Worm (Caenorhabditis elegans) whole organism, L4 larva: ENCODE data around the gene his-38.

Experiments
- D1046.2 ChIP-seq: fragments of 200-800 bp; sonication (Bioruptor generic); IDR thresholded peaks from 2 replicates; pipeline ENCODE4 v1.3.6; 2022; ENCODE audit warnings: missing genetic modification characterization, missing compliant biosample characterization
- F26F4.8 ChIP-seq: fragments of 200-800 bp; sonication (Bioruptor generic); conservative IDR thresholded peaks from 2 replicates; pipeline ENCODE4 v1.3.6; 2022; ENCODE audit warnings: missing genetic modification characterization, missing compliant biosample characterization
- F49E8.2 ChIP-seq: sonication (generic microtip); optimal IDR thresholded peaks from 2 replicates; lab custom pipeline; 2016; ENCODE audit warnings: missing compliant biosample characterization, mild to moderate bottlenecking, missing genetic modification characterization, borderline replicate concordance
- T26A8.4 ChIP-seq: fragments of 200-800 bp; sonication (Bioruptor generic); IDR thresholded peaks from 2 replicates; pipeline ENCODE4 v1.3.6; 2022; ENCODE audit warnings: missing genetic modification characterization, missing compliant biosample characterization
- Y48G9A.11 ChIP-seq: fragments of 200-800 bp; sonication (Bioruptor generic); IDR thresholded peaks from 2 replicates; pipeline ENCODE4 v1.3.6; 2022; ENCODE audit warnings: missing genetic modification reagents, missing genetic modification characterization, missing compliant biosample characterization
- Y5F2A.4 ChIP-seq: fragments of 200-800 bp; sonication (Bioruptor generic); optimal IDR thresholded peaks from 2 replicates; lab custom pipeline; 2018; ENCODE audit warnings: mild to moderate bottlenecking, missing genetic modification characterization, missing compliant biosample characterization
- ZK337.2 ChIP-seq: fragments of 200-800 bp; sonication (Bioruptor generic); IDR thresholded peaks from 2 replicates; pipeline ENCODE4 v1.3.6; 2022; ENCODE audit warnings: missing genetic modification reagents, missing genetic modification characterization, missing compliant biosample characterization
- ZK546.5 ChIP-seq, 2 experiments: sonication (generic microtip); optimal IDR thresholded peaks; 2 replicates each; lab custom pipeline; 2017; ENCODE audit warnings: missing biosample characterization in 2 of 2, missing genetic modification characterization in 2 of 2
- aha-1 ChIP-seq: fragments of 150-350 bp; peaks from one replicate; lab custom pipeline; 2014; ENCODE audit warnings: missing biosample characterization, missing genetic modification characterization
- ama-1 ChIP-seq: fragments of 150-350 bp; optimal IDR thresholded peaks from 2 replicates; lab custom pipeline; 2014; ENCODE audit warnings: inconsistent platforms, mixed read lengths
- arid-1 ChIP-seq: fragments of 200-800 bp; sonication (Bioruptor generic); conservative IDR thresholded peaks from 2 replicates; pipeline ENCODE4 v1.3.6; 2022; ENCODE audit warnings: missing genetic modification reagents, missing genetic modification characterization, missing compliant biosample characterization
- ceh-20 ChIP-seq: fragments of 200-800 bp; sonication (Bioruptor generic); IDR thresholded peaks from 2 replicates; pipeline ENCODE4 v1.3.6; 2022; ENCODE audit warnings: missing genetic modification reagents, missing genetic modification characterization, missing compliant biosample characterization
- ceh-44 ChIP-seq: fragments of 200-800 bp; sonication (Bioruptor generic); IDR thresholded peaks from 2 replicates; pipeline ENCODE4 v1.3.6; 2022; ENCODE audit warnings: missing genetic modification reagents, missing genetic modification characterization, missing compliant biosample characterization
- daf-12 ChIP-seq: fragments of 150-350 bp; optimal IDR thresholded peaks from 2 replicates; lab custom pipeline; 2014; ENCODE audit warnings: missing biosample characterization, missing genetic modification reagents, missing genetic modification characterization
- daf-16 ChIP-seq, 3 experiments: sonication (generic microtip); optimal IDR thresholded peaks; 2 replicates each; lab custom pipeline; 2016 to 2017; ENCODE audit warnings: missing genetic modification characterization in 3 of 3, missing genetic modification reagents in 3 of 3, mild to moderate bottlenecking in 2 of 3, missing compliant biosample characterization in 2 of 3, missing biosample characterization in 1 of 3, moderate library complexity in 1 of 3
- daf-19 ChIP-seq: fragments of 200-800 bp; sonication (Bioruptor generic); conservative IDR thresholded peaks from 2 replicates; pipeline ENCODE4 v1.3.6; 2022; ENCODE audit warnings: missing genetic modification characterization, missing compliant biosample characterization
- egl-43 ChIP-seq: fragments of 200-800 bp; sonication (Bioruptor generic); IDR thresholded peaks from 2 replicates; pipeline ENCODE4 v1.3.6; 2022; ENCODE audit warnings: missing genetic modification reagents, missing genetic modification characterization, missing compliant biosample characterization
- hmg-1.1 ChIP-seq: fragments of 200-800 bp; sonication (Bioruptor generic); IDR thresholded peaks from 2 replicates; pipeline ENCODE4 v1.3.6; 2022; ENCODE audit warnings: missing genetic modification reagents, missing genetic modification characterization, missing compliant biosample characterization
- lim-7 ChIP-seq: fragments of 200-800 bp; sonication (Bioruptor generic); IDR thresholded peaks from 2 replicates; pipeline ENCODE4 v1.3.6; 2022; ENCODE audit warnings: missing genetic modification characterization, missing compliant biosample characterization
- lin-13 ChIP-seq: fragments of 150-350 bp; optimal IDR thresholded peaks from 2 replicates; lab custom pipeline; 2014; ENCODE audit warnings: missing biosample characterization, missing genetic modification reagents, missing genetic modification characterization
- lin-15B ChIP-seq: fragments of 150-350 bp; sonication (generic microtip); optimal IDR thresholded peaks from 3 replicates; lab custom pipeline; 2014; ENCODE audit warnings: missing biosample characterization, missing genetic modification characterization
- lin-38 ChIP-seq: fragments of 200-800 bp; sonication (Bioruptor generic); IDR thresholded peaks from 2 replicates; pipeline ENCODE4 v1.3.6; 2022; ENCODE audit warnings: missing genetic modification reagents, missing genetic modification characterization, missing compliant biosample characterization
- lir-3 ChIP-seq: sonication (generic microtip); optimal IDR thresholded peaks from 2 replicates; lab custom pipeline; 2016; ENCODE audit warnings: mild to moderate bottlenecking, missing genetic modification characterization, missing compliant biosample characterization
- madf-9 ChIP-seq: fragments of 200-800 bp; sonication (Bioruptor generic); conservative IDR thresholded peaks from 2 replicates; pipeline ENCODE4 v1.3.6; 2022; ENCODE audit warnings: missing genetic modification reagents, missing genetic modification characterization, missing compliant biosample characterization
- mdl-1 ChIP-seq, 2 experiments: fragments of 150-350 bp in 1 of 2; sonication (generic microtip) in 1 of 2; optimal IDR thresholded peaks; 2 replicates each; lab custom pipeline; 2014 to 2017; ENCODE audit warnings: missing biosample characterization in 2 of 2, missing genetic modification characterization in 2 of 2
- mxl-3 ChIP-seq: fragments of 200-800 bp; sonication (Bioruptor generic); optimal IDR thresholded peaks from 2 replicates; lab custom pipeline; 2018; ENCODE audit warnings: mild to moderate bottlenecking, missing genetic modification characterization, missing compliant biosample characterization
- nhr-10 ChIP-seq: fragments of 150-350 bp; optimal IDR thresholded peaks from 2 replicates; lab custom pipeline; 2014; ENCODE audit warnings: missing biosample characterization, missing genetic modification characterization
- nhr-11 ChIP-seq: fragments of 150-350 bp; optimal IDR thresholded peaks from 2 replicates; lab custom pipeline; 2014; ENCODE audit warnings: missing biosample characterization, missing genetic modification characterization
- nhr-111 ChIP-seq: fragments of 200-800 bp; sonication (Bioruptor generic); optimal IDR thresholded peaks from 2 replicates; lab custom pipeline; 2018; ENCODE audit warnings: mild to moderate bottlenecking, missing genetic modification characterization, missing compliant biosample characterization
- nhr-237 ChIP-seq: sonication (generic microtip); optimal IDR thresholded peaks from 2 replicates; lab custom pipeline; 2017; ENCODE audit warnings: missing biosample characterization, missing genetic modification characterization
- nhr-25 ChIP-seq: sonication (generic microtip); optimal IDR thresholded peaks from 2 replicates; lab custom pipeline; 2017; ENCODE audit warnings: missing genetic modification characterization, mild to moderate bottlenecking, missing compliant biosample characterization, antibody characterized with exemption, moderate library complexity, borderline replicate concordance; ENCODE audit not compliant: insufficient read depth
- nhr-28 ChIP-seq: fragments of 150-350 bp; optimal IDR thresholded peaks from 2 replicates; lab custom pipeline; 2014; ENCODE audit warnings: missing biosample characterization, missing genetic modification characterization
- nhr-41 ChIP-seq: fragments of 200-800 bp; sonication (Bioruptor generic); IDR thresholded peaks from 2 replicates; pipeline ENCODE4 v1.3.6; 2022; ENCODE audit warnings: missing genetic modification reagents, missing genetic modification characterization, missing compliant biosample characterization
- nhr-48 ChIP-seq: sonication (generic microtip); optimal IDR thresholded peaks from 2 replicates; lab custom pipeline; 2016; ENCODE audit warnings: mild to moderate bottlenecking, missing genetic modification characterization, missing compliant biosample characterization
- pha-4 ChIP-seq, 2 experiments: fragments of 150-350 bp in 1 of 2; fragments of 200-800 bp in 1 of 2; sonication (Bioruptor generic) in 1 of 2; IDR thresholded peaks in 1 of 2; optimal IDR thresholded peaks in 1 of 2; 2 replicates each; pipeline versions ENCODE4 v1.3.6 to Lab custom; 2014 to 2022; ENCODE audit warnings: missing genetic modification characterization in 2 of 2, missing genetic modification reagents in 2 of 2, missing biosample characterization in 1 of 2, missing compliant biosample characterization in 1 of 2
- php-3 ChIP-seq: fragments of 200-800 bp; sonication (Bioruptor generic); IDR thresholded peaks from 2 replicates; pipeline ENCODE4 v1.3.6; 2022; ENCODE audit warnings: missing genetic modification reagents, missing genetic modification characterization, missing compliant biosample characterization
- rbr-2 ChIP-seq: sonication (generic microtip); optimal IDR thresholded peaks from 2 replicates; lab custom pipeline; 2016; ENCODE audit warnings: missing genotype, missing genetic modification characterization, missing compliant biosample characterization
- sdz-12 ChIP-seq: fragments of 200-800 bp; sonication (Bioruptor generic); optimal IDR thresholded peaks from 2 replicates; lab custom pipeline; 2018; ENCODE audit warnings: mild to moderate bottlenecking, missing genetic modification characterization, missing compliant biosample characterization
- set-16 ChIP-seq: fragments of 200-800 bp; sonication (Bioruptor generic); IDR thresholded peaks from 2 replicates; pipeline ENCODE4 v1.3.6; 2022; ENCODE audit warnings: missing genetic modification reagents, missing genetic modification characterization, missing compliant biosample characterization
- snpc-1.2 ChIP-seq: fragments of 200-800 bp; sonication (Bioruptor generic); IDR thresholded peaks from 2 replicates; pipeline ENCODE4 v1.3.6; 2022; ENCODE audit warnings: missing genetic modification reagents, missing genetic modification characterization, missing compliant biosample characterization
- spr-3 ChIP-seq: fragments of 200-800 bp; sonication (Bioruptor generic); optimal IDR thresholded peaks from 2 replicates; lab custom pipeline; 2018; ENCODE audit warnings: mild to moderate bottlenecking, missing genetic modification characterization, missing compliant biosample characterization
- tag-97 ChIP-seq: fragments of 200-800 bp; sonication (Bioruptor generic); IDR thresholded peaks from 2 replicates; pipeline ENCODE4 v1.3.6; 2022; ENCODE audit warnings: missing genetic modification characterization, missing compliant biosample characterization
- unc-130 ChIP-seq: sonication (generic microtip); optimal IDR thresholded peaks from 2 replicates; lab custom pipeline; 2016; ENCODE audit warnings: missing genetic modification reagents, missing genetic modification characterization, missing compliant biosample characterization
- unc-62 ChIP-seq, 3 experiments: fragments of 150-350 bp in 1 of 3; sonication (generic microtip); optimal IDR thresholded peaks in 2 of 3; peaks in 1 of 3; 1 replicate in 1 of 3; 2 replicates in 2 of 3; lab custom pipeline; 2014 to 2017; ENCODE audit warnings: missing biosample characterization in 3 of 3, missing genetic modification characterization in 3 of 3, missing genetic modification reagents in 3 of 3, missing genotype in 1 of 3
- vab-7 ChIP-seq: fragments of 200-800 bp; sonication (Bioruptor generic); IDR thresholded peaks from 2 replicates; pipeline ENCODE4 v1.3.6; 2022; ENCODE audit warnings: missing genetic modification reagents, missing genetic modification characterization, missing compliant biosample characterization
- zag-1 ChIP-seq: fragments of 150-350 bp; optimal IDR thresholded peaks from 2 replicates; lab custom pipeline; 2014; ENCODE audit warnings: missing biosample characterization, missing genetic modification characterization
- zfp-3 ChIP-seq: fragments of 200-800 bp; sonication (Bioruptor generic); conservative IDR thresholded peaks from 2 replicates; pipeline ENCODE4 v1.3.6; 2022; ENCODE audit warnings: missing genetic modification reagents, missing genetic modification characterization, missing compliant biosample characterization
- zip-11 ChIP-seq: fragments of 200-800 bp; sonication (Bioruptor generic); IDR thresholded peaks from 2 replicates; pipeline ENCODE4 v1.3.6; 2022; ENCODE audit warnings: missing genetic modification characterization, missing compliant biosample characterization
- ztf-11 ChIP-seq: fragments of 150-350 bp; optimal IDR thresholded peaks from 2 replicates; lab custom pipeline; 2014; ENCODE audit warnings: missing biosample characterization, missing genetic modification characterization

his-38 gene

ce11 chrX:7320115-7320711, 10.5 kb upstream of the his-38 start, which contains the start of gene spp-5 (continued):
- TF ChIP-seq hmg-1.1 (GFP tag; lab: Robert Waterston, UW): no peak
- TF ChIP-seq snpc-1.2: no peak
- TF ChIP-seq ztf-11: no peak
- no peak for TF ChIP-seq vab-7 (GFP tag; lab: Robert Waterston, UW)
- TF ChIP-seq nhr-25: no peak
- TF ChIP-seq mdl-1 (tag; optimal IDR thresholded peaks at IDR 0.05; lab: Kevin White, UChicago): peak in 1 of 2 experiments; percentile 67
- TF ChIP-seq Y5F2A.4 (GFP tag; lab: Kevin White, UChicago): no peak
- TF ChIP-seq spr-3 (GFP tag; lab: Kevin White, UChicago): no peak
- TF ChIP-seq nhr-41: no peak
- TF ChIP-seq rbr-2 (tag; lab: Kevin White, UChicago): no peak
- TF ChIP-seq nhr-11: no peak
- TF ChIP-seq ceh-44: no peak
- no peak for TF ChIP-seq lim-7 (GFP tag; lab: Robert Waterston, UW)
- peak; percentile 90 for TF ChIP-seq php-3 (GFP tag; lab: Robert Waterston, UW)
- TF ChIP-seq nhr-237 (tag; lab: Kevin White, UChicago): no peak
- peak in 1 of 2 experiments; percentile 62 for TF ChIP-seq unc-62 (GFP tag; optimal IDR thresholded peaks at IDR 0.05 in 1 of 2; lab: Kevin White, UChicago)
- TF ChIP-seq unc-62 (tag; optimal IDR thresholded peaks at IDR 0.05; lab: Kevin White, UChicago): no peak
- TF ChIP-seq nhr-28 (tag; lab: Kevin White, UChicago): peak; percentile 77
- TF ChIP-seq mxl-3: peak; percentile 77
- no peak for TF ChIP-seq zag-1
- TF ChIP-seq ZK337.2 (GFP tag; lab: Robert Waterston, UW): no peak
- TF ChIP-seq lin-38 (GFP tag; lab: Robert Waterston, UW): no peak
- TF ChIP-seq tag-97 (GFP tag; lab: Robert Waterston, UW): no peak
- TF ChIP-seq daf-19: no peak
- 0 out of 2 replicates have a peak, but pooled peaks have one; percentile 9 for TF ChIP-seq T26A8.4
- TF ChIP-seq aha-1 (tag; lab: Kevin White, UChicago): peak; percentile 89
- no peak for TF ChIP-seq unc-130
- TF ChIP-seq sdz-12 (GFP tag; lab: Kevin White, UChicago): no peak
- peak; percentile 23 for TF ChIP-seq nhr-48 (tag; lab: Kevin White, UChicago)
- TF ChIP-seq daf-16 (GFP tag; optimal IDR thresholded peaks at IDR 0.05; lab: Kevin White, UChicago): no peak
- peak; percentile 95 for TF ChIP-seq daf-16 (tag; optimal IDR thresholded peaks at IDR 0.05; lab: Kevin White, UChicago)
- no peak for TF ChIP-seq pha-4 (GFP tag; IDR thresholded peaks at IDR 0.05; lab: Robert Waterston, UW)
- no peak for TF ChIP-seq pha-4 (tag; optimal IDR thresholded peaks at IDR 0.05; lab: Kevin White, UChicago)
- TF ChIP-seq nhr-10 (tag; lab: Kevin White, UChicago): peak; percentile 12
- no peak for TF ChIP-seq ceh-20 (GFP tag; lab: Robert Waterston, UW)
- TF ChIP-seq zip-11 (GFP tag; lab: Robert Waterston, UW): no peak
- no peak for TF ChIP-seq Y48G9A.11 (GFP tag; lab: Robert Waterston, UW)
- no peak for TF ChIP-seq F49E8.2
- TF ChIP-seq lin-15B (tag; lab: Kevin White, UChicago): no peak
- no peak for TF ChIP-seq daf-12
- no peak for TF ChIP-seq ZK546.5 (tag; optimal IDR thresholded peaks at IDR 0.05; lab: Kevin White, UChicago)
- no peak for TF ChIP-seq arid-1 (GFP tag; lab: Robert Waterston, UW)
- TF ChIP-seq ama-1 (lab: Kevin White, UChicago): peak; percentile 79
- TF ChIP-seq set-16 (GFP tag; lab: Robert Waterston, UW): no peak
- no peak for TF ChIP-seq lir-3 (tag; lab: Kevin White, UChicago)
- no peak for TF ChIP-seq nhr-111 (GFP tag; lab: Kevin White, UChicago)
- TF ChIP-seq D1046.2 (GFP tag; lab: Robert Waterston, UW): no peak
- TF ChIP-seq F26F4.8 (GFP tag; lab: Robert Waterston, UW): no peak
- TF ChIP-seq madf-9 (GFP tag; lab: Robert Waterston, UW): no peak
- no peak for TF ChIP-seq zfp-3 (GFP tag; lab: Robert Waterston, UW)
- TF ChIP-seq lin-13 (GFP tag; lab: Kevin White, UChicago): no peak
- no peak for TF ChIP-seq egl-43 (GFP tag; lab: Robert Waterston, UW)
